Worm (Caenorhabditis elegans): Measurements from ENCODE around the gene R07C3.3.

Gene R07C3.3

ce11 chrII:938549-938948 is at the start of gene R07C3.3:
R07C3.3 (plus strand) TSS chrII:938849.
- TF ChIP-seq dao-5 (tag; optimal IDR thresholded peaks at IDR 0.05) (no peak), him-1 (tag; optimal IDR thresholded peaks at IDR 0.05) (no peak), W03F9.2 (tag; optimal IDR thresholded peaks at IDR 0.05) (no peak)

ce11 chrII:900720-901332 is 37.8 kb upstream of the R07C3.3 start, which contains the start of gene T07D3.9:
T07D3.9 (minus strand) TSS chrII:900913.
- TF ChIP-seq him-1 (tag; optimal IDR thresholded peaks at IDR 0.05) = no peak
- no peak for TF ChIP-seq W03F9.2 (tag; optimal IDR thresholded peaks at IDR 0.05)
- no peak for TF ChIP-seq dao-5 (tag; optimal IDR thresholded peaks at IDR 0.05)

DNA sequence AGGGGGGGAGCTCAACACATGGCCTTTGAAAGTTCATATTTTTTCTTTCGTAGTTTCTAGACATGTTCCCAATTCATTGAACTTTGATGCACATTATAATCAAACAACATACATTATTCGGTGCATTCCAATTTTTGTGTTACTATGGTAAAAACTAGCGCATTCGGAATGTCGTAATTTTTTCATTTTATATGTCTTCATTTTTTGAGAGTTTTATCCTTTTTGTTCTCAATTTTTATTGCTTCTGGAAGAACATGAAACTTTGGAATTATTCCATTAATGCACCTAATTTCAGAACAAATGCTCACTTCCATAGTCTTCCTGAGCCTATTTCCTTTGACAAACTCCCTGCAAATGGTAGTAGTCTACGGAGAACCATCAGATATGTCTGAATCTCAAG is 37.0 kb upstream of the R07C3.3 start, which contains the start of gene T07D3.2:
T07D3.2 (plus strand) TSS at position 301 of the 400 bp plus-strand sequence.
- no peak for TF ChIP-seq him-1 (tag; optimal IDR thresholded peaks at IDR 0.05)
- TF ChIP-seq dao-5 (tag; optimal IDR thresholded peaks at IDR 0.05) = no peak
- TF ChIP-seq W03F9.2 (tag; optimal IDR thresholded peaks at IDR 0.05) = no peak

ce11 chrII:905335-905734 is 33.3 kb upstream of the R07C3.3 start:
- TF ChIP-seq him-1 (tag; optimal IDR thresholded peaks at IDR 0.05) (no peak), dao-5 (tag; optimal IDR thresholded peaks at IDR 0.05) (no peak), W03F9.2 (tag; optimal IDR thresholded peaks at IDR 0.05) (no peak)

DNA sequence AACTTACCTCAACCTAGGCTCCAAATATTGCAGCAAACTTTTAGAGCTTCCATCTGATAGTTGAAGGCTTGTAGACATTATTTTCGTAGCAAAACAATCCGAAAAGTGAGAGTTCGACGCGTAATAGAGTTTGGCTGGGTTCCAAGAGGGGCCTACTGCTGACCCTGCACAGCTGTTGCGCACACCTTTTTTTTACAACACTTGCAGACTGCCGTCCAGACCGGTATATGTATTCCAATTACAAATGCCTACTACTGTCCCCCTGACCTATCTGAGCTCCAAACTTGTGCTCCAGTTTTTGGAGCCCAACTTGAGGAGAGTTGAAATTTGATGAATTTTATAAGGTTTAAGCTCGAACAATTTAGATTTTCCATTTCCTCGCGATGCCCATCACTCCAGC is 29.1 kb upstream of the R07C3.3 start, which contains the start of the genes fbxc-24 and fbxc-27:
fbxc-24 (minus strand) TSS at position 101 of the 400 bp plus-strand sequence.
fbxc-27 (plus strand) TSS at position 216 of the 400 bp plus-strand sequence.
- no peak for TF ChIP-seq him-1 (tag; optimal IDR thresholded peaks at IDR 0.05)
- TF ChIP-seq dao-5 (tag; optimal IDR thresholded peaks at IDR 0.05) = no peak
- TF ChIP-seq W03F9.2 (tag; optimal IDR thresholded peaks at IDR 0.05) = no peak

DNA sequence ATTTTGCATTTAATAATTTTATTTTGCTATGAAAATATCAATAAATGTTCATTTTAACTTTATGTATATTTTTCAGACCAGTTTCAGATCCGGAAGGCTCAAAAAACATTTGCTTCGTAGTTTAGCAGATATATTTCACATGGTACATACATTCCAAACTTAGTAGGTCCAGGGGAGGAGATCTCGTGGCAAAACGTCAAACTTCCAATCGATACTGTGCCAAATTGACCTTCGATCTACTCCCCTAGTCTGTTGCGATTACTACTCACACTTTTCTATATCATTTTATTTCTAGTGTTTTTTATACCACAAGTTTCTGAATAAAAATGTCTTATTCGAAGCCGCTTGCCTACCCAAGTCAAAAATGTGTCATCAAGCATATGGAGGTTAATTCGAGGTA is 27.0 kb upstream of the R07C3.3 start, which contains the start of gene fbxc-31:
fbxc-31 (plus strand) TSS at position 301 of the 400 bp plus-strand sequence.
- no peak for TF ChIP-seq W03F9.2 (tag; optimal IDR thresholded peaks at IDR 0.05)
- TF ChIP-seq him-1 (tag; optimal IDR thresholded peaks at IDR 0.05) = no peak
- TF ChIP-seq dao-5 (tag; optimal IDR thresholded peaks at IDR 0.05) = no peak

- TF ChIP-seq W03F9.2 (tag; optimal IDR thresholded peaks at IDR 0.05) (no peak), dao-5 (tag; optimal IDR thresholded peaks at IDR 0.05) (no peak)
Observed at ce11 chrII:913222-913722, 25.4 kb upstream of the R07C3.3 start, which contains the start of gene fbxc-33. fbxc-33 (plus strand) TSS chrII:913672.

ce11 chrII:915206-915605 is 23.4 kb upstream of the R07C3.3 start:
- no peak for TF ChIP-seq dao-5 (tag; optimal IDR thresholded peaks at IDR 0.05)
- TF ChIP-seq him-1 (tag; optimal IDR thresholded peaks at IDR 0.05) = no peak
- TF ChIP-seq W03F9.2 (tag; optimal IDR thresholded peaks at IDR 0.05) = no peak

DNA sequence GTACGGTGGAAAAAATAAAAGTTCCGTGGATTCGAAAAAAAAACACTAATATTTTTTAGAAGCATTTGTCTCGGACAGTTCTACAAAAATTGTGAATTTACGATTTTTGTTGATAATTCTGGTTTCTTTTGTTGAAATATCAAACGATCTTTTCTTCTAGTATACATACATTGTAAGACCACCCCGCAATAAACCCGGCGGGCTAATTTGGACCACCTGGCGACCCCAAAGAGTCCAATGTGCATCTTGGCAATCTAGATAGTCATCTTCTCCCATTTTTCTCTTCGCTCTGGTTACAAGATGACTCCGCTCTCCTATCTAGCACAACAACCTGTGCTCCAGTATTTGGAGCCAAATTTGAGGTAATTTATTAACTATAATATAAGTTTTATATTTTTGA is 22.9 kb upstream of the R07C3.3 start, which contains the start of gene fbxc-29:
fbxc-29 (plus strand) TSS at position 301 of the 400 bp plus-strand sequence.
- TF ChIP-seq W03F9.2 (tag; optimal IDR thresholded peaks at IDR 0.05) (no peak), him-1 (tag; optimal IDR thresholded peaks at IDR 0.05) (no peak), dao-5 (tag; optimal IDR thresholded peaks at IDR 0.05) (no peak)

- TF ChIP-seq dao-5 (tag; optimal IDR thresholded peaks at IDR 0.05) (no peak), him-1 (tag; optimal IDR thresholded peaks at IDR 0.05) (no peak), W03F9.2 (tag; optimal IDR thresholded peaks at IDR 0.05) (no peak)
Observed at ce11 chrII:917324-917723, 21.3 kb upstream of the R07C3.3 start, which contains the start of gene fbxc-30. fbxc-30 (plus strand) TSS chrII:917624.

ce11 chrII:920326-920725 is 18.3 kb upstream of the R07C3.3 start:
- TF ChIP-seq dao-5 (tag; optimal IDR thresholded peaks at IDR 0.05) = no peak
- TF ChIP-seq W03F9.2 (tag; optimal IDR thresholded peaks at IDR 0.05) = no peak
- no peak for TF ChIP-seq him-1 (tag; optimal IDR thresholded peaks at IDR 0.05)

DNA sequence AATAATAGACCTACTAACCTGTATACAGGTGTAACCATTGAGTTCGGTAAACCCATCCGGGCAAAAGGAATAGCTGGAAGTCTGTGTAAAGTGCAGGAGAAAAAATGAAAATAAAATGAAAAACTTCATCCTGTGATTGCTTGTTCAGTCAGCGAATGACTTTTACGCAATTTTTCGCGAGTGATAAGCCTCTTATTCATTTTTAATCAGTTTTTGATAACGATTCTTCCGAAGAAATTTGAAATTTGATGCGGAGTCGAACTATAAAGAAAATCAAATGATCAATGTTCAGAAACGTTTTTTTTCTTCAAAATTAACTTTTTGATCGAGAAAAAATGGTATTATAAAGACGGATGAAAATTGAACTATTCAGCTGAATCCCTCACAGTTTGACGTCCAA is 15.9 kb upstream of the R07C3.3 start:
- TF ChIP-seq him-1 (tag; optimal IDR thresholded peaks at IDR 0.05) (no peak), dao-5 (tag; optimal IDR thresholded peaks at IDR 0.05) (no peak), W03F9.2 (tag; optimal IDR thresholded peaks at IDR 0.05) (no peak)

DNA sequence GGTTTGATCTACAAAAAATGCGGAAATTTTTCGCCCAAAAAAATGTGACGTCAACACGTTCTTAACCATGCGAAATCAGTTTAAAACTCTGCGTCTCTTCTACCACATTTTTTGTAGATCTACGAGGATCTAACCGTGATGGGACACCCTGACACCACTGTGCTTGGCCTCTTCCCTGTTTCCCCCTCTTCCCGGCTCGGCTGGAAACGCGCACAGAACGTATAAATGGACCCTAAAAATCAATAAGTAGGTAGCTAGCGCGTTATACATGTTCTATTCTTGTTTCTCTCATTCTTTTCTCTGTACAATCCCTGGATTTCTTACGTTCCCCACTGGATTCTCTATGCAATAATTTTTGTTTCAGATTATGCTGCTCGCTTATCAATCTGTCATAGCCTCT is 15.1 kb upstream of the R07C3.3 start, which contains the start of gene fbxc-28:
fbxc-28 (plus strand) TSS at position 301 of the 400 bp plus-strand sequence.
- TF ChIP-seq W03F9.2 (tag; optimal IDR thresholded peaks at IDR 0.05) (no peak), dao-5 (tag; optimal IDR thresholded peaks at IDR 0.05) (no peak), him-1 (tag; optimal IDR thresholded peaks at IDR 0.05) (no peak)

ce11 chrII:927331-927730 is 11.3 kb upstream of the R07C3.3 start, which contains the start of gene R07C3.13:
R07C3.13 (minus strand) TSS chrII:927431.
- TF ChIP-seq dao-5 (tag; optimal IDR thresholded peaks at IDR 0.05) (no peak), W03F9.2 (tag; optimal IDR thresholded peaks at IDR 0.05) (no peak), him-1 (tag; optimal IDR thresholded peaks at IDR 0.05) (no peak)

Data from whole organism, L4/young adult.